Fruit fly (Drosophila melanogaster) whole organism, pupa: Measurements from ENCODE around the gene Idh3b.

Experiments used
- CG13204 ChIP-seq: fragments of 200-800 bp; sonication (Bioruptor generic); optimal IDR thresholded peaks from 2 replicates; lab custom pipeline; 2018; ENCODE audit warnings: missing biosample characterization, mild to moderate bottlenecking, missing genetic modification characterization, moderate library complexity
- CG32121 ChIP-seq: fragments of 200-800 bp; sonication (Bioruptor generic); IDR thresholded peaks from 2 replicates; pipeline ENCODE4 v1.3.6; 2022; ENCODE audit warnings: missing biosample characterization, missing genetic modification characterization
- Pif1A ChIP-seq: fragments of 200-800 bp; sonication (Bioruptor generic); optimal IDR thresholded peaks from 3 replicates; lab custom pipeline; 2016; ENCODE audit warnings: missing biosample characterization, missing genetic modification characterization
- Pif1B ChIP-seq: fragments of 200-800 bp; sonication (Bioruptor generic); optimal IDR thresholded peaks from 3 replicates; lab custom pipeline; 2016; ENCODE audit warnings: missing biosample characterization, missing genetic modification characterization
- gl ChIP-seq: fragments of 200-800 bp; sonication (Bioruptor generic); optimal IDR thresholded peaks from 2 replicates; lab custom pipeline; 2018; ENCODE audit warnings: missing biosample characterization, mild to moderate bottlenecking, missing genetic modification characterization
- rn ChIP-seq: fragments of 200-800 bp; sonication (Bioruptor generic); IDR thresholded peaks from 2 replicates; pipeline ENCODE4 v1.3.6; 2022; ENCODE audit warnings: missing biosample characterization, missing genetic modification characterization

- TF ChIP-seq gl (tag; lab: Kevin White, UChicago) = no peak
- no peak for TF ChIP-seq Pif1B (GFP tag; lab: Kevin White, UChicago)
- no peak for TF ChIP-seq CG13204 (GFP tag; lab: Kevin White, UChicago)
- TF ChIP-seq CG32121 (GFP tag; lab: Robert Waterston, UW) = no peak
- TF ChIP-seq rn (GFP tag; lab: Robert Waterston, UW) = no peak
- no peak for TF ChIP-seq Pif1A (GFP tag; lab: Kevin White, UChicago)
Measured at dm6 chr3R:22027743-22028099, 8.5 kb upstream of the Idh3b start.
